Fruit fly (Drosophila melanogaster) whole organism, prepupa: ENCODE measurements around the gene mask.

Experiments
- Blimp-1 ChIP-seq: fragments of 200-800 bp; sonication (Bioruptor generic); optimal IDR thresholded peaks from 3 replicates; lab custom pipeline; 2017; ENCODE audit warnings: missing biosample characterization, missing genetic modification characterization, mild to moderate bottlenecking, moderate library complexity, missing genetic modification reagents
- CG10631 ChIP-seq: fragments of 200-800 bp; sonication (Bioruptor generic); optimal IDR thresholded peaks from 2 replicates; lab custom pipeline; 2016; ENCODE audit warnings: missing biosample characterization, missing genetic modification characterization
- CG10669 ChIP-seq: fragments of 200-800 bp; sonication (Bioruptor generic); optimal IDR thresholded peaks from 3 replicates; lab custom pipeline; 2018; ENCODE audit warnings: missing biosample characterization, mild to moderate bottlenecking, missing genetic modification characterization, moderate library complexity
- CG11294 ChIP-seq: fragments of 200-800 bp; sonication (Bioruptor generic); IDR thresholded peaks from 2 replicates; pipeline ENCODE4 v1.3.6; 2022; ENCODE audit warnings: missing biosample characterization, missing genetic modification characterization
- CG11762 ChIP-seq: fragments of 200-800 bp; sonication (Bioruptor generic); optimal IDR thresholded peaks from 3 replicates; lab custom pipeline; 2016; ENCODE audit warnings: missing biosample characterization, missing genetic modification characterization; ENCODE audit not compliant: insufficient read depth
- CG11902 ChIP-seq: fragments of 200-800 bp; sonication (Bioruptor generic); optimal IDR thresholded peaks from 3 replicates; lab custom pipeline; 2016; ENCODE audit warnings: missing biosample characterization, missing genetic modification characterization
- CG1621 ChIP-seq: fragments of 200-800 bp; sonication (Bioruptor generic); optimal IDR thresholded peaks from 3 replicates; lab custom pipeline; 2018; ENCODE audit warnings: missing biosample characterization, mild to moderate bottlenecking, missing genetic modification characterization
- CG3032 ChIP-seq: fragments of 200-800 bp; optimal IDR thresholded peaks from 2 replicates; lab custom pipeline; 2019; ENCODE audit warnings: missing biosample characterization, mild to moderate bottlenecking, missing genetic modification characterization, moderate library complexity
- CG31627 ChIP-seq: fragments of 200-800 bp; sonication (Bioruptor generic); optimal IDR thresholded peaks from 3 replicates; lab custom pipeline; 2016; ENCODE audit warnings: missing biosample characterization, missing genetic modification characterization
- CG32006 ChIP-seq: fragments of 200-800 bp; sonication (Bioruptor generic); optimal IDR thresholded peaks from 3 replicates; lab custom pipeline; 2017; ENCODE audit warnings: missing biosample characterization, mild to moderate bottlenecking, missing genetic modification characterization
- CG34406 ChIP-seq: fragments of 200-800 bp; sonication (Bioruptor generic); optimal IDR thresholded peaks from 3 replicates; lab custom pipeline; 2016; ENCODE audit warnings: missing biosample characterization, missing genetic modification characterization
- CG3919 ChIP-seq: fragments of 200-800 bp; sonication (Bioruptor generic); optimal IDR thresholded peaks from 3 replicates; lab custom pipeline; 2016; ENCODE audit warnings: missing biosample characterization, missing genetic modification characterization
- CG4318 ChIP-seq: fragments of 200-800 bp; sonication (Bioruptor generic); optimal IDR thresholded peaks from 3 replicates; lab custom pipeline; 2017; ENCODE audit warnings: missing biosample characterization, mild to moderate bottlenecking, missing genetic modification characterization
- CG6276 ChIP-seq: fragments of 200-800 bp; sonication (Bioruptor generic); optimal IDR thresholded peaks from 2 replicates; lab custom pipeline; 2017; ENCODE audit warnings: missing biosample characterization, mild to moderate bottlenecking, missing genetic modification characterization
- CG6792 ChIP-seq: fragments of 200-800 bp; sonication (Bioruptor generic); optimal IDR thresholded peaks from 3 replicates; lab custom pipeline; 2016; ENCODE audit warnings: missing biosample characterization, missing genetic modification characterization
- CG6808 ChIP-seq: fragments of 200-800 bp; sonication (Bioruptor generic); optimal IDR thresholded peaks from 3 replicates; lab custom pipeline; 2017; ENCODE audit warnings: missing biosample characterization, missing genetic modification characterization, mild to moderate bottlenecking, moderate library complexity, missing genetic modification reagents
- CG8119 ChIP-seq: fragments of 200-800 bp; sonication (Bioruptor generic); IDR thresholded peaks from 3 replicates; pipeline ENCODE4 v1.3.6; 2022; ENCODE audit warnings: missing biosample characterization, missing genetic modification characterization
- CG8319 ChIP-seq: fragments of 200-800 bp; sonication (Bioruptor generic); optimal IDR thresholded peaks from 3 replicates; lab custom pipeline; 2016; ENCODE audit warnings: missing biosample characterization, missing genetic modification characterization
- CG8632 ChIP-seq: fragments of 200-800 bp; sonication (Bioruptor generic); optimal IDR thresholded peaks from 3 replicates; lab custom pipeline; 2016; ENCODE audit warnings: missing biosample characterization, missing genetic modification characterization
- CG9139 ChIP-seq: fragments of 200-800 bp; sonication (Bioruptor generic); optimal IDR thresholded peaks from 3 replicates; lab custom pipeline; 2017; ENCODE audit warnings: missing biosample characterization, mild to moderate bottlenecking, missing genetic modification characterization
- Eip78C ChIP-seq: fragments of 200-800 bp; sonication (Bioruptor generic); peaks from one replicate; lab custom pipeline; 2016; ENCODE audit warnings: missing biosample characterization, missing genetic modification characterization
- Ets96B ChIP-seq: fragments of 200-800 bp; optimal IDR thresholded peaks from 2 replicates; lab custom pipeline; 2019; ENCODE audit warnings: missing biosample characterization, mild to moderate bottlenecking, missing genetic modification characterization, moderate library complexity
- Gug ChIP-seq: fragments of 200-800 bp; sonication (Bioruptor generic); IDR thresholded peaks from 2 replicates; pipeline ENCODE4 v1.3.6; 2022; ENCODE audit warnings: missing biosample characterization, missing genetic modification characterization
- Hr39 ChIP-seq: fragments of 200-800 bp; sonication (Bioruptor generic); optimal IDR thresholded peaks from 2 replicates; lab custom pipeline; 2016; ENCODE audit warnings: missing biosample characterization, missing genetic modification characterization
- Hr4 ChIP-seq: fragments of 200-800 bp; sonication (Bioruptor generic); optimal IDR thresholded peaks from 3 replicates; lab custom pipeline; 2016; ENCODE audit warnings: missing biosample characterization, missing genetic modification characterization
- Lpt ChIP-seq: fragments of 200-800 bp; sonication (Bioruptor generic); optimal IDR thresholded peaks from 3 replicates; lab custom pipeline; 2016; ENCODE audit warnings: missing biosample characterization, missing genetic modification characterization
- Met ChIP-seq: fragments of 200-800 bp; sonication (Bioruptor generic); optimal IDR thresholded peaks from 3 replicates; lab custom pipeline; 2016; ENCODE audit warnings: missing biosample characterization, missing genetic modification characterization
- OdsH ChIP-seq: fragments of 200-800 bp; sonication (Bioruptor generic); optimal IDR thresholded peaks from 3 replicates; lab custom pipeline; 2016; ENCODE audit warnings: missing biosample characterization, missing genetic modification characterization
- Smox ChIP-seq: fragments of 200-800 bp; sonication (Bioruptor generic); optimal IDR thresholded peaks from 3 replicates; lab custom pipeline; 2016; ENCODE audit warnings: missing biosample characterization, missing genetic modification characterization
- Sox14 ChIP-seq: fragments of 200-800 bp; sonication (Bioruptor generic); optimal IDR thresholded peaks from 3 replicates; lab custom pipeline; 2016; ENCODE audit warnings: missing biosample characterization, missing genetic modification characterization
- achi ChIP-seq: fragments of 200-800 bp; sonication (Bioruptor generic); optimal IDR thresholded peaks from 3 replicates; lab custom pipeline; 2016; ENCODE audit warnings: missing biosample characterization, missing genetic modification characterization
- acj6 ChIP-seq: fragments of 200-800 bp; sonication (Bioruptor generic); optimal IDR thresholded peaks from 3 replicates; lab custom pipeline; 2016; ENCODE audit warnings: missing biosample characterization, missing genetic modification characterization
- cyc ChIP-seq: fragments of 200-800 bp; sonication (Bioruptor generic); optimal IDR thresholded peaks from 3 replicates; lab custom pipeline; 2016; ENCODE audit warnings: missing biosample characterization, missing genetic modification characterization
- dac ChIP-seq: fragments of 200-800 bp; sonication (Bioruptor generic); optimal IDR thresholded peaks from 2 replicates; lab custom pipeline; 2017; ENCODE audit warnings: missing biosample characterization, mild to moderate bottlenecking, missing genetic modification characterization
- dsx ChIP-seq: fragments of 200-800 bp; optimal IDR thresholded peaks from 3 replicates; lab custom pipeline; 2019; ENCODE audit warnings: missing biosample characterization, mild to moderate bottlenecking, missing genetic modification characterization, moderate library complexity; ENCODE audit not compliant: poor library complexity, severe bottlenecking
- eg ChIP-seq: fragments of 200-800 bp; sonication (Bioruptor generic); IDR thresholded peaks from 3 replicates; pipeline ENCODE4 v1.3.6; 2022; ENCODE audit warnings: missing biosample characterization, missing genetic modification characterization
- esn ChIP-seq: fragments of 200-800 bp; sonication (Bioruptor generic); optimal IDR thresholded peaks from 2 replicates; lab custom pipeline; 2016; ENCODE audit warnings: missing biosample characterization, mild to moderate bottlenecking, missing genetic modification characterization, moderate library complexity
- fd59A ChIP-seq: fragments of 200-800 bp; sonication (Bioruptor generic); optimal IDR thresholded peaks from 2 replicates; lab custom pipeline; 2017; ENCODE audit warnings: missing biosample characterization, mild to moderate bottlenecking, missing genetic modification characterization, missing genetic modification reagents
- fd85E ChIP-seq: fragments of 200-800 bp; sonication (Bioruptor generic); optimal IDR thresholded peaks from 3 replicates; lab custom pipeline; 2016; ENCODE audit warnings: missing biosample characterization, missing genetic modification characterization
- fkh ChIP-seq: fragments of 200-800 bp; sonication (Bioruptor generic); optimal IDR thresholded peaks from 3 replicates; lab custom pipeline; 2017; ENCODE audit warnings: missing biosample characterization, mild to moderate bottlenecking, missing genetic modification characterization, moderate library complexity
- lz ChIP-seq: fragments of 200-800 bp; sonication (Bioruptor generic); optimal IDR thresholded peaks from 3 replicates; lab custom pipeline; 2016; ENCODE audit warnings: missing biosample characterization, missing genetic modification characterization
- pdm3 ChIP-seq: fragments of 200-800 bp; sonication (Bioruptor generic); optimal IDR thresholded peaks from 3 replicates; lab custom pipeline; 2016; ENCODE audit warnings: missing biosample characterization, missing genetic modification characterization
- spab ChIP-seq: fragments of 200-800 bp; sonication (Bioruptor generic); optimal IDR thresholded peaks from 2 replicates; lab custom pipeline; 2017; ENCODE audit warnings: missing biosample characterization, mild to moderate bottlenecking, missing genetic modification characterization, missing genetic modification reagents
- svp ChIP-seq: fragments of 200-800 bp; sonication (Bioruptor generic); peaks from one replicate; lab custom pipeline; 2016; ENCODE audit warnings: missing biosample characterization, missing genetic modification characterization
- vri ChIP-seq: fragments of 200-800 bp; sonication (Bioruptor generic); optimal IDR thresholded peaks from 3 replicates; lab custom pipeline; 2016; ENCODE audit warnings: missing biosample characterization, mild to moderate bottlenecking, missing genetic modification characterization

Gene mask

DNA sequence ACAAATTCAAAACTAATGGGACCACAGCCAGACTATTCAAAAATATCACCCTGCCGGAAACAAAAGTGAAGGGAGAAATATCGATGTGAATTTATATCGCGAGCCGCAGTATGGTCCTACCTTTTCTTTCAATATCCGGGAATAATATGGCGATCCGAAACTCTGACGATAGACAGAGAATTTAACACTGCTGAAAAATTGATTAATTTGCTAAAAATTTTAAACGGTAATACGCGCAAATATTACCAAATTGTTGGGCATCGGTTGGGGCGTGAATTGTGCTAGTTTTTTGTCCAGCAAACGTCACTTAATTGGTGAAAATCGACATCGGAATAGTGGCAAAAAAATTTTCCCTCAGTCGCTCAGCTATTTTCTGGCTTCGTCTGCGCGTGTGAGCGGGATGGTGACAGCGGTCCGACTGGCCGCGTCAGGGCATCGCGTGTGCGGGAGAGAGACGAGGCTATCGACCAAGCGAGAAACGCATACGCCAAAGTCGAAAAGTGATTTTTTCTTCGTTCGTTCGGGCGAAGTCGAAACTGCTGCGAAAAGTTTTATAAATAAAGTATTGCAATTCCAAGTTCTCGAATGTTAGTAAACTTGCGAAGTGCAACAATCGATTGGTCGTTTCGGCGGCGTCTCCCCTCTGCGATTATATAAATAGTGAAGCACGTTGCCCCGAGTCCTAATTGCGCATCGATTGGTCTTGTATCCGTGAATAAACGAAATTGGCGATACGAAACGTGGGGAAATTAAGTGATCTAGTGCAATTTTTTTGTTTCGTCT, at the start of gene mask (continued):
- TF ChIP-seq CG6808 (GFP tag; lab: Kevin White, UChicago) (peak; percentile 25), Sox14 (GFP tag; lab: Kevin White, UChicago) (peak; percentile 38), CG11294 (GFP tag; lab: Robert Waterston, UW) (no peak), CG10631 (GFP tag; lab: Kevin White, UChicago) (peak; percentile 37), CG32006 (no peak), CG8119 (GFP tag; lab: Robert Waterston, UW) (peak; percentile 27; the same call in 1 of the 3 replicates), fd85E (GFP tag; lab: Kevin White, UChicago) (no peak), fkh (GFP tag; lab: Kevin White, UChicago) (peak; percentile 86), Blimp-1 (peak; percentile 54), eg (GFP tag; lab: Robert Waterston, UW) (peak; percentile 67; the same call in 2 of the 3 replicates)

DNA sequence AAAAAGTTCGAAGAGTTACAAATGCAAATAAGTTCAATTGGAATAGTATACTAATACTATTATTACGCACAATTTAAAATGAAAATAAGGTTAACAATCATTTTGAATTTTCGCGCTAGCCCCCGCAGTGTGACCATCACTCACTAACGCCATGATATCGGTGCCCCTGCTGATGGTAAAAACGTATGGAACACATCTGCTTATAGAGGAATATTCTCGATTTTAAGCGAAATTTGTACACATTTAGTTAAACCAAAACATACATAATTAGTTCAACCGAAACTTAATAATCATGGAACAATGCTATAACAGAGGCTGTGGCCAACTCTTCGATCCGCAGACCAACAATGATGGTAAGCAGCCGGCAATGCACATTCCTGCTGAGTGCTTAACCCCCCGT, 44.2 kb upstream of the mask start, which contains the start of gene mora:
Gene mora, plus strand, starts transcription at position 172 of the 400 bp plus-strand sequence.
- TF ChIP-seq pdm3 (GFP tag; lab: Kevin White, UChicago) (no peak), Eip78C (GFP tag; lab: Kevin White, UChicago) (peak; percentile 34)

DNA sequence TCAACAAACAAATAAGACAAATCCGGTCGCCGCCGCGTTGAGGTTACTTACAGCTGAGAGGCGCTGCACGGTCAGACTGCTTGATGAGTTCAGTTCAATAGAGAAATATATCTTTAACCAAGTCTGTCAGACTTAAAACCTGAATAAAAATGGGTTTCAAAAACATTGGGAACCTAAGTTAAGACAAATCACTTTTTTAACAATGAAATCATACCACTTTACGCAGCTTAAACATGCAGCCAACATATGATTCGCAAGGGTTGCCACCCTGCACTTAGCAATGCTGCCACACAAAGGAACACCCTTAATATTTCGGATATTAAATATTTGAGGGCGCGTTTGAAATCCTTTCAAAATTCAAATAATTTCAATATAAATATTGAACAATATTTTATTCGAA, 41.7 kb upstream of the mask start, which contains the start of gene CG5515:
Gene CG5515, minus strand, starts transcription at position 278 of the 400 bp plus-strand sequence.
- TF ChIP-seq CG3032 (tag; lab: Kevin White, UChicago) = peak; percentile 48
- no peak for TF ChIP-seq Met (GFP tag; lab: Kevin White, UChicago)
- peak; percentile 73 for TF ChIP-seq OdsH (GFP tag; lab: Kevin White, UChicago)
- TF ChIP-seq svp = no peak
- peak; percentile 74 for TF ChIP-seq pdm3 (GFP tag; lab: Kevin White, UChicago)
- TF ChIP-seq esn (GFP tag; lab: Kevin White, UChicago) = peak; percentile 81
- peak; percentile 65 for TF ChIP-seq CG32006
- peak; percentile 82 for TF ChIP-seq Hr39 (GFP tag; lab: Kevin White, UChicago)
- no peak for TF ChIP-seq Lpt
- TF ChIP-seq CG31627 = peak; percentile 80
- no peak for TF ChIP-seq Gug
- no peak for TF ChIP-seq Blimp-1
- TF ChIP-seq CG3919 (GFP tag; lab: Kevin White, UChicago) = no peak
- peak; percentile 52 for TF ChIP-seq CG4318 (GFP tag; lab: Kevin White, UChicago)
- no peak for TF ChIP-seq CG1621
- TF ChIP-seq CG34406 (GFP tag; lab: Kevin White, UChicago) = peak; percentile 63
- TF ChIP-seq CG6792 (GFP tag; lab: Kevin White, UChicago) = peak; percentile 45
- peak; percentile 45 for TF ChIP-seq CG11902
- no peak for TF ChIP-seq fd59A (GFP tag; lab: Kevin White, UChicago)
- TF ChIP-seq CG8319 = peak; percentile 40
- no peak for TF ChIP-seq CG6276 (GFP tag; lab: Kevin White, UChicago)
- TF ChIP-seq vri (GFP tag; lab: Kevin White, UChicago) = no peak
- TF ChIP-seq CG10631 (GFP tag; lab: Kevin White, UChicago) = peak; percentile 62
- TF ChIP-seq CG9139 (GFP tag; lab: Kevin White, UChicago) = no peak
- TF ChIP-seq CG8119 (GFP tag; lab: Robert Waterston, UW) = peak; percentile 35; the same call in 1 of the 3 replicates
- TF ChIP-seq CG11294 (GFP tag; lab: Robert Waterston, UW) = peak; percentile 14; the same call in 1 of the 2 replicates
- TF ChIP-seq eg (GFP tag; lab: Robert Waterston, UW) = peak; percentile 57; the same call in 2 of the 3 replicates
- TF ChIP-seq acj6 (GFP tag; lab: Kevin White, UChicago) = peak; percentile 63
- TF ChIP-seq Hr4 (GFP tag; lab: Kevin White, UChicago) = peak; percentile 78
- no peak for TF ChIP-seq Smox (GFP tag; lab: Kevin White, UChicago)
- peak; percentile 77 for TF ChIP-seq lz (GFP tag; lab: Kevin White, UChicago)
- TF ChIP-seq CG11762 (GFP tag; lab: Kevin White, UChicago) = peak; percentile 26
- TF ChIP-seq dsx = no peak
- no peak for TF ChIP-seq Ets96B (tag; lab: Kevin White, UChicago)
- TF ChIP-seq achi (GFP tag; lab: Kevin White, UChicago) = no peak
- peak; percentile 22 for TF ChIP-seq CG8632 (GFP tag; lab: Kevin White, UChicago)
- TF ChIP-seq cyc (GFP tag; lab: Kevin White, UChicago) = peak; percentile 57
- no peak for TF ChIP-seq spab
- peak; percentile 14 for TF ChIP-seq dac
- no peak for TF ChIP-seq fkh (GFP tag; lab: Kevin White, UChicago)
- no peak for TF ChIP-seq CG10669 (GFP tag; lab: Kevin White, UChicago)
